Worm (Caenorhabditis elegans) whole organism, late embryonic: ENCODE results near the gene scl-24.

Source experiments
- K02D7.2 ChIP-seq: sonication (generic microtip); optimal IDR thresholded peaks from 2 replicates; lab custom pipeline; 2017; ENCODE audit warnings: mild to moderate bottlenecking, missing genetic modification characterization, missing compliant biosample characterization
- lim-6 ChIP-seq: sonication (generic microtip); optimal IDR thresholded peaks from 2 replicates; lab custom pipeline; 2016; ENCODE audit warnings: missing genetic modification characterization, missing compliant biosample characterization
- unc-42 ChIP-seq: sonication (generic microtip); optimal IDR thresholded peaks from 2 replicates; lab custom pipeline; 2016; ENCODE audit warnings: missing genotype, missing genetic modification characterization, missing compliant biosample characterization
- ztf-16 ChIP-seq: sonication (generic microtip); optimal IDR thresholded peaks from 2 replicates; lab custom pipeline; 2017; ENCODE audit warnings: missing genetic modification characterization, missing compliant biosample characterization

ce11 chrV:17508493-17508892 is 22.4 kb downstream of the scl-24 start, which contains the start of gene srw-32:
- no peak for TF ChIP-seq lim-6
- no peak for TF ChIP-seq unc-42 (tag; lab: Kevin White, UChicago)
- no peak for TF ChIP-seq ztf-16 (tag; lab: Kevin White, UChicago)
- no peak for TF ChIP-seq K02D7.2
